Fruit fly (Drosophila melanogaster) whole organism: ENCODE data around the gene Rad9.

Source experiments
- CG8478 ChIP-seq: fragments of >200 bp; optimal IDR thresholded peaks from 2 replicates; lab custom pipeline; 2018; ENCODE audit warnings: inconsistent platforms
- Dll ChIP-seq: fragments of >200 bp; optimal IDR thresholded peaks from 2 replicates; lab custom pipeline; 2017
- EcR ChIP-seq, 2 experiments: fragments of >200 bp; optimal IDR thresholded peaks; 2 replicates each; lab custom pipeline; 2017; ENCODE audit warnings: missing biosample characterization in 2 of 2, missing genetic modification characterization in 2 of 2, missing genetic modification reagents in 2 of 2
- pan ChIP-seq: fragments of >200 bp; optimal IDR thresholded peaks from 2 replicates; lab custom pipeline; 2017
- psq ChIP-seq: fragments of >200 bp; optimal IDR thresholded peaks from 2 replicates; lab custom pipeline; 2017
- usp ChIP-seq: fragments of >200 bp; optimal IDR thresholded peaks from 2 replicates; lab custom pipeline; 2017; ENCODE audit warnings: missing biosample characterization, missing genetic modification characterization, mixed read lengths

Rad9 gene

dm6 chr3L:18823870-18824561 lies 48.3 kb downstream of the Rad9 start:
- TF ChIP-seq EcR (GFP tag; optimal IDR thresholded peaks at IDR 0.05; lab: Kevin White, UChicago) (peak; percentile 15 to 85), pan (no peak), Dll (lab: Kevin White, UChicago) (no peak)

- TF ChIP-seq usp (GFP tag; lab: Kevin White, UChicago) (no peak), EcR (GFP tag; optimal IDR thresholded peaks at IDR 0.05; lab: Kevin White, UChicago) (no peak), CG8478 (no peak), Dll (lab: Kevin White, UChicago) (no peak), pan (no peak), psq (lab: Kevin White, UChicago) (no peak)
Measured at dm6 chr3L:18823221-18823514, 49.2 kb downstream of the Rad9 start.

dm6 chr3L:18822450-18823220 lies 49.7 kb downstream of the Rad9 start, which contains the start of gene Cat:
Gene Cat, plus strand, starts transcription at chr3L:18822604.
- TF ChIP-seq Dll (lab: Kevin White, UChicago) (no peak), pan (no peak), usp (GFP tag; lab: Kevin White, UChicago) (no peak), CG8478 (no peak), EcR (GFP tag; optimal IDR thresholded peaks at IDR 0.05; lab: Kevin White, UChicago) (no peak), psq (lab: Kevin White, UChicago) (no peak)

dm6 chr3L:18822049-18822448 lies 50.3 kb downstream of the Rad9 start:
- TF ChIP-seq EcR (GFP tag; optimal IDR thresholded peaks at IDR 0.05; lab: Kevin White, UChicago): no peak
- no peak for TF ChIP-seq CG8478
- TF ChIP-seq usp (GFP tag; lab: Kevin White, UChicago): no peak
- TF ChIP-seq pan: no peak
- no peak for TF ChIP-seq Dll (lab: Kevin White, UChicago)
- TF ChIP-seq psq (lab: Kevin White, UChicago): no peak

- TF ChIP-seq Dll (lab: Kevin White, UChicago) (no peak), psq (lab: Kevin White, UChicago) (no peak), CG8478 (no peak), pan (no peak), usp (GFP tag; lab: Kevin White, UChicago) (no peak), EcR (GFP tag; optimal IDR thresholded peaks at IDR 0.05; lab: Kevin White, UChicago) (no peak)
Measured at dm6 chr3L:18820638-18821382, 51.5 kb downstream of the Rad9 start, which contains the start of the genes CG14073 and HipHop. Gene CG14073, minus strand, starts transcription at chr3L:18820675. Gene HipHop, plus strand, starts transcription at chr3L:18821171.
